Worm (Caenorhabditis elegans): ENCODE results near the gene F47B10.4.

ce11 chrX:10909661-10910060 lies 18.6 kb downstream of the F47B10.4 start:
- no peak for TF ChIP-seq ceh-48 (tag; optimal IDR thresholded peaks at IDR 0.05)
- TF ChIP-seq ceh-9 (tag; optimal IDR thresholded peaks at IDR 0.05), result no peak
- TF ChIP-seq elt-2 (tag; optimal IDR thresholded peaks at IDR 0.05), result no peak
- TF ChIP-seq nhr-11 (tag; optimal IDR thresholded peaks at IDR 0.05), result no peak
- TF ChIP-seq odd-2 (tag; optimal IDR thresholded peaks at IDR 0.05), result no peak
- TF ChIP-seq eyg-1 (tag; optimal IDR thresholded peaks at IDR 0.05), result no peak

All from whole organism, late embryonic.